Worm (Caenorhabditis elegans): ENCODE data around the gene srsx-35.

Gene srsx-35

DNA sequence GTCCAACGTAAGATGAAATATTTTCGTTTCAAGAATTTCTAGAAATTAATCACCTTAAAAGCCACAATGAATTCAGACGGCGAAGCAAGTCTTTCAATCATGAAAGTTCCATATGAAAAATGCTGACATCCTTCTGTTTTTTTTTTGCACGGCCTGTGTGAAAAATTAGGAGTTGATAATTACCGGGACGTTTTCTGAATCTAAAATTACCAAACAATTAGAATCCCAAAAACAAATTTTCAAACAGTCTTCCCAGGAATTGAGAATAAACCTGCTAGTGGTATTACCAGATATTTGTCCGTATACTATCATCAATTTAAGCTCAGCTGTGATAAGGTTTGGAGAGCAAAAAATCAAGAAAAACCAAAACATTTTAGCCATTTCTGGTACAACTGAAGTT is 42.9 kb upstream of the srsx-35 start, which contains the start of gene Y44A6B.3:
Gene Y44A6B.3 (minus strand): TSS at position 101 of the 400 bp plus-strand sequence.
- TF ChIP-seq F22D6.2 (tag; optimal IDR thresholded peaks at IDR 0.05), result no peak
- TF ChIP-seq nfyb-1 (GFP tag; IDR thresholded peaks at IDR 0.05), result no peak
- no peak for TF ChIP-seq ceh-27 (GFP tag; optimal IDR thresholded peaks at IDR 0.05)
- no peak for TF ChIP-seq Y95B8A.8 (GFP tag; IDR thresholded peaks at IDR 0.05)
- TF ChIP-seq ceh-58 (GFP tag; IDR thresholded peaks at IDR 0.05), result no peak
- TF ChIP-seq chd-7 (tag; optimal IDR thresholded peaks at IDR 0.05), result no peak
- TF ChIP-seq sdz-38 (tag; optimal IDR thresholded peaks at IDR 0.05), result no peak
- no peak for TF ChIP-seq hrde-1 (tag; optimal IDR thresholded peaks at IDR 0.05; ENCODE audit: borderline replicate concordance)
- no peak for TF ChIP-seq ceh-100 (GFP tag; IDR thresholded peaks at IDR 0.05)
- no peak for TF ChIP-seq ZK185.1 (tag; optimal IDR thresholded peaks at IDR 0.05; ENCODE audit: poor library complexity, severe bottlenecking)

DNA sequence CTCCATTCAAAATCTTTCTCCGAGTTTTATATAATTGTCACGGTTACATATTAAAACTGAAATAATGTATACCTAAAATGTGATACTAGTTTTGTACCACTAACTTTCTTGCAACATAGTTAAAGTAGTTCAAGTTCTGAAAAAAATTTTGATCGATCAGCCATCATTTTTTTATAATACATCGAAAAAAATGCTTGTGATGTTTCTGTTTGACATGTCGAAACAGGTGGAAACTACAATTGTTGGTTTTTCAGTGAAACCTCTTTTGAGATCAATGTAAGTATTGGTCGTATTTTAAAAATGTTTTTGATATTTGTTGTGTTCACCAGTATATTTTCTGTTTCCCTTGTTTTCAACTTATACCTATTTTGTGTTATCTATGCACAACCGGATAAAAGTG is 41.9 kb upstream of the srsx-35 start, which contains the start of gene srxa-14:
Gene srxa-14 (plus strand): TSS at position 301 of the 400 bp plus-strand sequence.
- no peak for TF ChIP-seq pha-4 (tag; optimal IDR thresholded peaks at IDR 0.05)
- no peak for TF ChIP-seq ets-4 (GFP tag; optimal IDR thresholded peaks at IDR 0.05)
- no peak for TF ChIP-seq madf-10 (tag; optimal IDR thresholded peaks at IDR 0.05)
- no peak for TF ChIP-seq ceh-100 (GFP tag; IDR thresholded peaks at IDR 0.05)

DNA sequence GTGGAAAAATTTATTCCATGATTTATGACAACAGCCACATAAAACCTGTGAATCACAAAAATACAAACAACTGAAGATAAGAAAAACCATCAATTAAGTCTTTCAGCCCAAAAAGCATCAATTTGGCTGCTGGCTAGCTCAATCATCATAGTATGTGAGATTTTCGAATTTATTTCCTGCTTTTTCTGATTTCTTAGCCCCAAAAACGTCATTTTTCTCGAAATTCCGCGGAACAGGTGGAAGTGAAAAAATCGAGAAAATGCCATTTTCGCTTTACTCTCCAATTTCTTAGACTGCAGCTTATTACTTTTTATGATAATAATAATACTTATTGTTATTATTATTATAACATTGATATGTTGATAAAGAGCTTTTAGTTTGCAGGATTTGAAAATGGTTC is 39.3 kb upstream of the srsx-35 start, which contains the start of gene srxa-15:
Gene srxa-15 (plus strand): TSS at position 301 of the 400 bp plus-strand sequence.
- TF ChIP-seq ceh-58 (GFP tag; IDR thresholded peaks at IDR 0.05) (no peak), K12H6.12 (tag; optimal IDR thresholded peaks at IDR 0.05) (no peak), egl-18 (GFP tag; IDR thresholded peaks at IDR 0.05) (no peak), B0019.2 (GFP tag; conservative IDR thresholded peaks at IDR 0.05) (no peak), snpc-1.1 (tag; optimal IDR thresholded peaks at IDR 0.05; ENCODE audit: insufficient read depth) (no peak), ekl-4 (GFP tag; IDR thresholded peaks at IDR 0.05) (no peak), ztf-28 (GFP tag; IDR thresholded peaks at IDR 0.05) (no peak), B0261.1 (tag; optimal IDR thresholded peaks at IDR 0.05) (no peak), tlf-1 (GFP tag; optimal IDR thresholded peaks at IDR 0.05) (no peak), pha-4 (tag; optimal IDR thresholded peaks at IDR 0.05) (no peak), ets-4 (GFP tag; optimal IDR thresholded peaks at IDR 0.05) (no peak), unc-62 (GFP tag; optimal IDR thresholded peaks at IDR 0.05) (no peak), F37B4.10 (GFP tag; IDR thresholded peaks at IDR 0.05) (no peak), lin-54 (GFP tag; optimal IDR thresholded peaks at IDR 0.05) (no peak), him-1 (tag; optimal IDR thresholded peaks at IDR 0.05) (no peak), unc-130 (GFP tag; optimal IDR thresholded peaks at IDR 0.05) (no peak), ztf-26 (tag; optimal IDR thresholded peaks at IDR 0.05) (no peak)

ce11 chrV:20645479-20645878 is 35.7 kb upstream of the srsx-35 start:
- no peak for TF ChIP-seq nhr-80 (tag; optimal IDR thresholded peaks at IDR 0.05)
- TF ChIP-seq rec-8 (tag; optimal IDR thresholded peaks at IDR 0.05), result no peak
- no peak for TF ChIP-seq nhr-90 (tag; optimal IDR thresholded peaks at IDR 0.05)
- no peak for TF ChIP-seq aptf-3 (GFP tag; IDR thresholded peaks at IDR 0.05)
- TF ChIP-seq hrde-1 (tag; optimal IDR thresholded peaks at IDR 0.05; ENCODE audit: borderline replicate concordance), result no peak

ce11 chrV:20648868-20649267 is 32.4 kb upstream of the srsx-35 start:
- no peak for TF ChIP-seq ztf-26 (tag; optimal IDR thresholded peaks at IDR 0.05)
- no peak for TF ChIP-seq B0336.3 (GFP tag; IDR thresholded peaks at IDR 0.05)
- TF ChIP-seq hmg-1.2 (GFP tag; IDR thresholded peaks at IDR 0.05), result no peak
- TF ChIP-seq ztf-6 (GFP tag; IDR thresholded peaks at IDR 0.05), result no peak
- no peak for TF ChIP-seq lin-26 (GFP tag; IDR thresholded peaks at IDR 0.05)
- no peak for TF ChIP-seq hlh-26 (GFP tag; conservative IDR thresholded peaks at IDR 0.05)
- TF ChIP-seq mxl-1 (tag; optimal IDR thresholded peaks at IDR 0.05), result no peak
- TF ChIP-seq ekl-4 (GFP tag; IDR thresholded peaks at IDR 0.05), result no peak
- no peak for TF ChIP-seq C17E4.6 (GFP tag; IDR thresholded peaks at IDR 0.05)
- TF ChIP-seq nhr-80 (tag; optimal IDR thresholded peaks at IDR 0.05), result no peak
- no peak for TF ChIP-seq attf-6 (GFP tag; IDR thresholded peaks at IDR 0.05)
- TF ChIP-seq T07F8.4 (tag; optimal IDR thresholded peaks at IDR 0.05), result no peak
- no peak for TF ChIP-seq hsf-1 (GFP tag; IDR thresholded peaks at IDR 0.05)
- TF ChIP-seq Y79H2A.3 (GFP tag; conservative IDR thresholded peaks at IDR 0.05), result no peak
- TF ChIP-seq zfh-2 (GFP tag; conservative IDR thresholded peaks at IDR 0.05), result no peak
- TF ChIP-seq F22D6.2 (tag; optimal IDR thresholded peaks at IDR 0.05), result no peak
